Fruit fly (Drosophila melanogaster) whole organism, embryonic: Measurements from ENCODE around the gene Rdl.

ENCODE experiments used
- Ada2b ChIP-seq: fragments of 200-800 bp; sonication (Bioruptor generic); IDR thresholded peaks from 2 replicates; pipeline ENCODE4 v1.3.6; 2022; ENCODE audit warnings: missing biosample characterization, missing genetic modification characterization
- CG10543 ChIP-seq: fragments of 200-800 bp; sonication (Bioruptor generic); optimal IDR thresholded peaks from 3 replicates; lab custom pipeline; 2017; ENCODE audit warnings: missing biosample characterization, mild to moderate bottlenecking, missing genetic modification characterization, moderate library complexity
- CG12104 ChIP-seq: fragments of 200-800 bp; sonication (Bioruptor generic); optimal IDR thresholded peaks from 3 replicates; lab custom pipeline; 2016; ENCODE audit warnings: missing biosample characterization, missing genetic modification characterization
- CG1233 ChIP-seq: fragments of 200-800 bp; sonication (Bioruptor generic); optimal IDR thresholded peaks from 4 replicates; lab custom pipeline; 2018; ENCODE audit warnings: missing biosample characterization, mild to moderate bottlenecking, missing genetic modification characterization
- CG12769 ChIP-seq: fragments of 200-800 bp; sonication (Bioruptor generic); optimal IDR thresholded peaks from 2 replicates; lab custom pipeline; 2019; ENCODE audit warnings: missing biosample characterization, mild to moderate bottlenecking, missing genetic modification characterization, moderate library complexity
- CG14441 ChIP-seq: fragments of 200-800 bp; sonication (Bioruptor generic); IDR thresholded peaks from 2 replicates; pipeline ENCODE4 v1.3.6; 2022; ENCODE audit warnings: missing biosample characterization, missing genetic modification characterization
- CG14965 ChIP-seq: fragments of 200-800 bp; sonication (Bioruptor generic); optimal IDR thresholded peaks from 2 replicates; lab custom pipeline; 2016; ENCODE audit warnings: missing biosample characterization, missing genetic modification characterization, borderline replicate concordance
- CG17361 ChIP-seq: fragments of 200-800 bp; sonication (Bioruptor generic); IDR thresholded peaks from 3 replicates; pipeline ENCODE4 v1.3.6; 2022; ENCODE audit warnings: missing biosample characterization, missing genetic modification characterization
- CG2202 ChIP-seq: fragments of 200-800 bp; sonication (Bioruptor generic); optimal IDR thresholded peaks from 2 replicates; lab custom pipeline; 2018; ENCODE audit warnings: missing biosample characterization, mild to moderate bottlenecking, missing genetic modification characterization
- CG34224 ChIP-seq: fragments of 200-800 bp; sonication (Bioruptor generic); IDR thresholded peaks from 3 replicates; pipeline ENCODE4 v1.3.6; 2022; ENCODE audit warnings: missing biosample characterization, missing genetic modification characterization; ENCODE audit not compliant: partially characterized antibody
- CG4328 ChIP-seq: fragments of 200-800 bp; sonication (Bioruptor generic); optimal IDR thresholded peaks from 3 replicates; lab custom pipeline; 2017; ENCODE audit warnings: missing biosample characterization, missing genetic modification reagents, missing genetic modification characterization
- CG4424 ChIP-seq: fragments of 200-800 bp; sonication (Bioruptor generic); optimal IDR thresholded peaks from 3 replicates; lab custom pipeline; 2016; ENCODE audit warnings: missing biosample characterization, missing genetic modification characterization
- CG5180 ChIP-seq: fragments of 200-800 bp; sonication (Bioruptor generic); optimal IDR thresholded peaks from 3 replicates; lab custom pipeline; 2017; ENCODE audit warnings: missing biosample characterization, missing genetic modification characterization, mild to moderate bottlenecking, moderate library complexity, missing genetic modification reagents
- CG7987 ChIP-seq: fragments of 200-800 bp; sonication (Bioruptor generic); optimal IDR thresholded peaks from 2 replicates; lab custom pipeline; 2018; ENCODE audit warnings: missing biosample characterization, mild to moderate bottlenecking, missing genetic modification characterization, moderate library complexity
- CG9215 ChIP-seq: fragments of 200-800 bp; sonication (Bioruptor generic); IDR thresholded peaks from 2 replicates; pipeline ENCODE4 v1.3.6; 2022; ENCODE audit warnings: missing biosample characterization, missing genetic modification characterization
- Dbx ChIP-seq: fragments of 200-800 bp; sonication (Bioruptor generic); IDR thresholded peaks from 3 replicates; pipeline ENCODE4 v1.3.6; 2022; ENCODE audit warnings: missing biosample characterization, missing genetic modification characterization
- Deaf1 ChIP-seq: fragments of 200-800 bp; optimal IDR thresholded peaks from 3 replicates; lab custom pipeline; 2019; ENCODE audit warnings: missing biosample characterization, mild to moderate bottlenecking, missing genetic modification characterization, moderate library complexity
- Dll ChIP-seq: fragments of 200-800 bp; sonication (Bioruptor generic); IDR thresholded peaks from 4 replicates; pipeline ENCODE4 v1.3.6; 2022; ENCODE audit warnings: missing biosample characterization, missing genetic modification characterization; ENCODE audit not compliant: partially characterized antibody
- Dref ChIP-seq: fragments of 200-800 bp; sonication (Bioruptor generic); IDR thresholded peaks from 2 replicates; pipeline ENCODE4 v1.3.6; 2022; ENCODE audit warnings: missing biosample characterization, missing genetic modification characterization
- Drgx ChIP-seq: fragments of 200-800 bp; sonication (Bioruptor generic); IDR thresholded peaks from 2 replicates; pipeline ENCODE4 v1.3.6; 2022; ENCODE audit warnings: missing biosample characterization, missing genetic modification characterization
- ERR ChIP-seq: fragments of 200-800 bp; sonication (Bioruptor generic); optimal IDR thresholded peaks from 2 replicates; lab custom pipeline; 2016; ENCODE audit warnings: missing biosample characterization, missing genetic modification characterization
- Fer1 ChIP-seq: fragments of 200-800 bp; sonication (Bioruptor generic); optimal IDR thresholded peaks from 2 replicates; lab custom pipeline; 2017; ENCODE audit warnings: missing biosample characterization, mild to moderate bottlenecking, missing genetic modification characterization
- HLH54F ChIP-seq: fragments of 200-800 bp; sonication (Bioruptor generic); optimal IDR thresholded peaks from 3 replicates; lab custom pipeline; 2016; ENCODE audit warnings: missing biosample characterization, missing genetic modification characterization
- Hr3 ChIP-seq: fragments of 200-800 bp; sonication (Bioruptor generic); optimal IDR thresholded peaks from 3 replicates; lab custom pipeline; 2016; ENCODE audit warnings: missing biosample characterization, missing genetic modification characterization
- Med ChIP-seq: fragments of 200-800 bp; sonication (Bioruptor generic); peaks from one replicate; lab custom pipeline; 2016; ENCODE audit warnings: missing biosample characterization, missing genetic modification characterization, mild to moderate bottlenecking, inconsistent platforms, moderate library complexity
- Mrtf ChIP-seq: fragments of 200-800 bp; sonication (Bioruptor generic); IDR thresholded peaks from 3 replicates; pipeline ENCODE4 v1.3.6; 2022; ENCODE audit warnings: missing biosample characterization, missing genetic modification characterization
- ab ChIP-seq: fragments of 200-800 bp; sonication (Bioruptor generic); optimal IDR thresholded peaks from 2 replicates; lab custom pipeline; 2016; ENCODE audit warnings: missing biosample characterization, missing genetic modification characterization
- ara ChIP-seq: fragments of 200-800 bp; sonication (Bioruptor generic); IDR thresholded peaks from 2 replicates; pipeline ENCODE4 v1.3.6; 2022; ENCODE audit warnings: missing biosample characterization, missing genetic modification characterization
- bbx ChIP-seq: fragments of 200-800 bp; sonication (Bioruptor generic); IDR thresholded peaks from 2 replicates; pipeline ENCODE4 v1.3.6; 2022; ENCODE audit warnings: missing biosample characterization, missing genetic modification characterization; ENCODE audit not compliant: partially characterized antibody
- bsh ChIP-seq, 2 experiments: fragments of 200-800 bp; sonication (Bioruptor generic); optimal IDR thresholded peaks; 2 replicates each; lab custom pipeline; 2017 to 2018; ENCODE audit warnings: mild to moderate bottlenecking in 2 of 2, missing biosample characterization in 2 of 2, missing genetic modification characterization in 2 of 2, moderate library complexity in 1 of 2
- cg ChIP-seq: fragments of 200-800 bp; sonication (Bioruptor generic); optimal IDR thresholded peaks from 3 replicates; lab custom pipeline; 2019; ENCODE audit warnings: missing biosample characterization, mild to moderate bottlenecking, missing genetic modification characterization, moderate library complexity
- chinmo ChIP-seq: fragments of 200-800 bp; sonication (Bioruptor generic); IDR thresholded peaks from 4 replicates; pipeline ENCODE4 v1.3.6; 2022; ENCODE audit warnings: missing biosample characterization, missing genetic modification characterization; ENCODE audit not compliant: partially characterized antibody
- crp ChIP-seq, 2 experiments: fragments of 200-800 bp; sonication (Bioruptor generic); optimal IDR thresholded peaks; 2 replicates in 1 of 2; 3 replicates in 1 of 2; lab custom pipeline; 2017; ENCODE audit warnings: missing biosample characterization in 2 of 2, missing genetic modification characterization in 2 of 2, mild to moderate bottlenecking in 1 of 2, moderate library complexity in 1 of 2
- dmrt99B ChIP-seq: fragments of 200-800 bp; sonication (Bioruptor generic); optimal IDR thresholded peaks from 2 replicates; lab custom pipeline; 2018; ENCODE audit warnings: missing biosample characterization, mild to moderate bottlenecking, missing genetic modification characterization, moderate library complexity
- emc ChIP-seq: fragments of 200-800 bp; sonication (Bioruptor generic); optimal IDR thresholded peaks from 2 replicates; lab custom pipeline; 2016; ENCODE audit warnings: missing biosample characterization, missing genetic modification characterization
- fd102C ChIP-seq: fragments of 200-800 bp; sonication (Bioruptor generic); optimal IDR thresholded peaks from 2 replicates; lab custom pipeline; 2018; ENCODE audit warnings: missing biosample characterization, mild to moderate bottlenecking, missing genetic modification characterization, moderate library complexity
- fd96Cb ChIP-seq: fragments of 200-800 bp; sonication (Bioruptor generic); optimal IDR thresholded peaks from 2 replicates; lab custom pipeline; 2018; ENCODE audit warnings: missing biosample characterization, mild to moderate bottlenecking, missing genetic modification characterization, moderate library complexity
- gcm ChIP-seq: fragments of 200-800 bp; sonication (Bioruptor generic); optimal IDR thresholded peaks from 2 replicates; lab custom pipeline; 2019; ENCODE audit warnings: missing biosample characterization, mild to moderate bottlenecking, missing genetic modification characterization, moderate library complexity
- ham ChIP-seq: fragments of 200-800 bp; sonication (Bioruptor generic); IDR thresholded peaks from 2 replicates; pipeline ENCODE4 v1.3.6; 2022; ENCODE audit warnings: missing biosample characterization, missing genetic modification characterization
- hth ChIP-seq: fragments of >200 bp; optimal IDR thresholded peaks from 2 replicates; lab custom pipeline; 2017; ENCODE audit warnings: inconsistent platforms
- nau ChIP-seq: fragments of 200-800 bp; sonication (Bioruptor generic); optimal IDR thresholded peaks from 3 replicates; lab custom pipeline; 2017; ENCODE audit warnings: missing biosample characterization, mild to moderate bottlenecking, missing genetic modification characterization, missing genetic modification reagents
- pfk ChIP-seq: fragments of 200-800 bp; sonication (Bioruptor generic); optimal IDR thresholded peaks from 2 replicates; lab custom pipeline; 2018; ENCODE audit warnings: missing biosample characterization, mild to moderate bottlenecking, missing genetic modification characterization, moderate library complexity
- pzg ChIP-seq: fragments of 200-800 bp; sonication (Bioruptor generic); optimal IDR thresholded peaks from 3 replicates; lab custom pipeline; 2018; ENCODE audit warnings: missing biosample characterization, mild to moderate bottlenecking, missing genetic modification characterization, moderate library complexity
- sens ChIP-seq: fragments of 200-800 bp; sonication (Bioruptor generic); peaks from one replicate; lab custom pipeline; 2016; ENCODE audit warnings: missing biosample characterization, missing genetic modification characterization
- sr ChIP-seq: fragments of 200-800 bp; sonication (Bioruptor generic); IDR thresholded peaks from 3 replicates; pipeline ENCODE4 v1.3.6; 2022; ENCODE audit warnings: missing biosample characterization, missing genetic modification characterization
- stc ChIP-seq: fragments of 200-800 bp; sonication (Bioruptor generic); IDR thresholded peaks from 2 replicates; pipeline ENCODE4 v1.3.6; 2022; ENCODE audit warnings: missing biosample characterization, missing genetic modification characterization
- stwl ChIP-seq: fragments of 200-800 bp; sonication (Bioruptor generic); optimal IDR thresholded peaks from 3 replicates; lab custom pipeline; 2018; ENCODE audit warnings: missing biosample characterization, mild to moderate bottlenecking, missing genetic modification characterization, moderate library complexity
- tap ChIP-seq: fragments of 200-800 bp; optimal IDR thresholded peaks from 3 replicates; lab custom pipeline; 2019; ENCODE audit warnings: missing biosample characterization, mild to moderate bottlenecking, missing genetic modification characterization, moderate library complexity
- trh ChIP-seq: fragments of 200-800 bp; sonication (Bioruptor generic); optimal IDR thresholded peaks from 2 replicates; lab custom pipeline; 2016; ENCODE audit warnings: missing biosample characterization, missing genetic modification characterization
- twi ChIP-seq: fragments of 200-800 bp; optimal IDR thresholded peaks from 2 replicates; lab custom pipeline; 2019; ENCODE audit warnings: missing biosample characterization, mild to moderate bottlenecking, missing genetic modification characterization, moderate library complexity

Gene Rdl

DNA sequence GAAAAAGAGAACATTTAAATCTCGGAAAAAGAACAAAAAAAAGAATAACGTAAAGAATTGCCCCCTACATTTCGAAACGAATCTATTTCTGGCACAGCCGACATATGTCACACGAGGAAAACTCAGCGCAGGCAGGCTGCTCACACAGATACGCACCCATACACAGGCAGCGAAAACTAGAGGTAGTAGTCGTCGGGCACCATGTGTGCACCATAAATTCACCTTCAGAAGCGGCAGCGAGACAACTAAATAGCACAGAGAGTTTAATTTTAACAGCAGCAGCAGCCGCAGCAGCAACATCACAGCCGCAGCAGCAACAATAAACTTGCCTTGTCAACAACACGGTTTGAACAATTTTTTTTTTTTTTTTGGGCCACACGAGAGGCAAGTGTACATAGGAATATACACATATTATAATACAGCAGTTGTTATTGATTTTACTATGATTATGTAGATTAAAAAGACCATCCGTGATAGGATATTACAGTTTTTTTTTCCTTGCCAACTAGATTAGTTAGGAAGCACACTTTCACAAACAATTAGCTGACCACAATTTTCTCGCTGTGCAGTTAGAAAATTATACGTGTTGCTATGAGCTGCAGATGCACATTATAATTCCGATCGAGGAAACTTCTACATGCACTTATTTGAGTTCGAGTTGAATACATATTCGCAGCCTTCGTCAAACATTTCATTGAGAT, 68.2 kb downstream of the Rdl start (continued):
- TF ChIP-seq twi (peak; percentile 99), CG7987 (GFP tag; lab: Kevin White, UChicago) (no peak), fd102C (GFP tag; lab: Kevin White, UChicago) (no peak), CG10543 (GFP tag; lab: Kevin White, UChicago) (no peak), CG17361 (no peak), ab (GFP tag; lab: Kevin White, UChicago) (no peak), emc (GFP tag; lab: Kevin White, UChicago) (no peak), Fer1 (GFP tag; lab: Kevin White, UChicago) (no peak), Dll (GFP tag; lab: Robert Waterston, UW) (no peak), trh (no peak), stc (GFP tag; lab: Robert Waterston, UW) (no peak), pzg (no peak), Deaf1 (no peak), CG4328 (GFP tag; lab: Kevin White, UChicago) (no peak), CG14441 (GFP tag; lab: Robert Waterston, UW) (no peak), CG1233 (GFP tag; lab: Kevin White, UChicago) (no peak), Mrtf (GFP tag; lab: Robert Waterston, UW) (no peak), nau (GFP tag; lab: Kevin White, UChicago) (peak; percentile 86), CG34224 (no peak), CG2202 (no peak), stwl (no peak), bsh (GFP tag; optimal IDR thresholded peaks at IDR 0.05; lab: Kevin White, UChicago) (peak in 1 of 2 experiments; percentile 6), CG9215 (GFP tag; lab: Robert Waterston, UW) (no peak), tap (tag; lab: Kevin White, UChicago) (no peak), Dbx (no peak), CG14965 (GFP tag; lab: Kevin White, UChicago) (no peak), gcm (GFP tag; lab: Kevin White, UChicago) (no peak), CG12104 (GFP tag; lab: Kevin White, UChicago) (no peak), Drgx (GFP tag; lab: Robert Waterston, UW) (no peak), crp (GFP tag; optimal IDR thresholded peaks at IDR 0.05; lab: Kevin White, UChicago) (no peak), sr (GFP tag; lab: Robert Waterston, UW) (no peak), fd96Cb (tag; lab: Kevin White, UChicago) (no peak), Hr3 (GFP tag; lab: Kevin White, UChicago) (no peak), ham (GFP tag; lab: Robert Waterston, UW) (no peak), CG4424 (GFP tag; lab: Kevin White, UChicago) (no peak), sens (GFP tag; lab: Kevin White, UChicago) (peak; percentile 77), bbx (GFP tag; lab: Robert Waterston, UW) (no peak), Dref (no peak), Med (peak; percentile 46), CG5180 (no peak), CG12769 (tag; lab: Kevin White, UChicago) (peak; percentile 33), cg (GFP tag; lab: Kevin White, UChicago) (peak; percentile 53), hth (no peak), pfk (GFP tag; lab: Kevin White, UChicago) (no peak), dmrt99B (tag; lab: Kevin White, UChicago) (no peak), chinmo (GFP tag; lab: Robert Waterston, UW) (0 out of 4 replicates have a peak, but pooled peaks have one; percentile 63), ara (peak; percentile 33; the same call in 1 of the 2 replicates), Ada2b (GFP tag; lab: Robert Waterston, UW) (no peak), HLH54F (GFP tag; lab: Kevin White, UChicago) (no peak), ERR (no peak)
